Worm (Caenorhabditis elegans) whole organism, early embryonic: ENCODE results near the gene Y69H2.15.

Source experiments
- B0310.2 ChIP-seq: sonication (generic microtip); optimal IDR thresholded peaks from 2 replicates; lab custom pipeline; 2016; ENCODE audit warnings: mild to moderate bottlenecking, missing genetic modification characterization, missing compliant biosample characterization
- F13C5.2 ChIP-seq: sonication (generic microtip); optimal IDR thresholded peaks from 2 replicates; lab custom pipeline; 2017; ENCODE audit warnings: mild to moderate bottlenecking, missing genetic modification characterization, inconsistent platforms, missing compliant biosample characterization
- aly-1 ChIP-seq: sonication (generic microtip); optimal IDR thresholded peaks from 2 replicates; lab custom pipeline; 2016; ENCODE audit warnings: missing genetic modification characterization, missing compliant biosample characterization
- ama-1 ChIP-seq: fragments of 150-350 bp; optimal IDR thresholded peaks from 2 replicates; lab custom pipeline; 2014
- ceh-13 ChIP-seq: fragments of 200-800 bp; sonication (Bioruptor generic); optimal IDR thresholded peaks from 2 replicates; lab custom pipeline; 2018; ENCODE audit warnings: mild to moderate bottlenecking, missing genetic modification characterization, missing compliant biosample characterization
- ceh-36 ChIP-seq: sonication (generic microtip); optimal IDR thresholded peaks from 2 replicates; lab custom pipeline; 2016; ENCODE audit warnings: missing genetic modification characterization, inconsistent platforms, missing compliant biosample characterization
- ets-7 ChIP-seq: sonication (generic microtip); optimal IDR thresholded peaks from 2 replicates; lab custom pipeline; 2016; ENCODE audit warnings: missing genotype, missing genetic modification characterization, missing compliant biosample characterization
- flt-1 ChIP-seq: fragments of 200-800 bp; sonication (Bioruptor generic); IDR thresholded peaks from 2 replicates; pipeline ENCODE4 v1.3.6; 2022; ENCODE audit warnings: missing genetic modification characterization, missing compliant biosample characterization
- hmbx-1 ChIP-seq: sonication (generic microtip); optimal IDR thresholded peaks from 2 replicates; lab custom pipeline; 2016; ENCODE audit warnings: mild to moderate bottlenecking, missing genetic modification characterization, missing compliant biosample characterization
- hmg-4 ChIP-seq: fragments of 200-800 bp; sonication (Bioruptor generic); optimal IDR thresholded peaks from 2 replicates; lab custom pipeline; 2018; ENCODE audit warnings: mild to moderate bottlenecking, missing genetic modification characterization, missing compliant biosample characterization
- hnd-1 ChIP-seq: sonication (generic microtip); optimal IDR thresholded peaks from 2 replicates; lab custom pipeline; 2016; ENCODE audit warnings: missing genetic modification characterization, missing compliant biosample characterization
- pes-1 ChIP-seq: fragments of 200-800 bp; sonication (Bioruptor generic); IDR thresholded peaks from 2 replicates; pipeline ENCODE4 v1.3.6; 2022; ENCODE audit warnings: missing genetic modification reagents, missing genetic modification characterization, missing compliant biosample characterization
- scrt-1 ChIP-seq: fragments of 200-800 bp; sonication (Bioruptor generic); IDR thresholded peaks from 2 replicates; pipeline ENCODE4 v1.3.6; 2022; ENCODE audit warnings: missing genetic modification characterization, missing compliant biosample characterization
- sea-1 ChIP-seq: fragments of 200-800 bp; sonication (Bioruptor generic); conservative IDR thresholded peaks from 2 replicates; pipeline ENCODE4 v1.3.6; 2022; ENCODE audit warnings: missing genetic modification characterization, missing compliant biosample characterization
- tbx-11 ChIP-seq: fragments of 200-800 bp; sonication (Bioruptor generic); IDR thresholded peaks from 2 replicates; pipeline ENCODE4 v1.3.6; 2022; ENCODE audit warnings: missing genetic modification characterization, missing compliant biosample characterization
- tbx-37 ChIP-seq: fragments of 200-800 bp; sonication (Bioruptor generic); conservative IDR thresholded peaks from 2 replicates; pipeline ENCODE4 v1.3.6; 2022; ENCODE audit warnings: missing genetic modification reagents, missing genetic modification characterization, missing compliant biosample characterization
- tra-4 ChIP-seq: sonication (generic microtip); optimal IDR thresholded peaks from 2 replicates; lab custom pipeline; 2017; ENCODE audit warnings: missing genetic modification characterization, missing compliant biosample characterization

The Y69H2.15 gene

ce11 chrV:18636248-18636647 lies 9.6 kb upstream of the Y69H2.15 start, which contains the start of gene egas-3:
Gene egas-3, minus strand, starts transcription at chrV:18636348.
- TF ChIP-seq ets-7 (tag; lab: Kevin White, UChicago) (no peak), tbx-37 (GFP tag; lab: Robert Waterston, UW) (no peak), hmbx-1 (tag; lab: Kevin White, UChicago) (no peak), pes-1 (GFP tag; lab: Robert Waterston, UW) (no peak), ceh-13 (GFP tag; lab: Kevin White, UChicago) (no peak), hmg-4 (GFP tag; lab: Kevin White, UChicago) (no peak), tbx-11 (GFP tag; lab: Robert Waterston, UW) (no peak), tra-4 (tag; lab: Kevin White, UChicago) (no peak), scrt-1 (GFP tag; lab: Robert Waterston, UW) (no peak), aly-1 (no peak), hnd-1 (no peak), ama-1 (lab: Kevin White, UChicago) (no peak), B0310.2 (tag; lab: Kevin White, UChicago) (no peak), sea-1 (GFP tag; lab: Robert Waterston, UW) (no peak), flt-1 (no peak), F13C5.2 (tag; lab: Kevin White, UChicago) (no peak), ceh-36 (tag; lab: Kevin White, UChicago) (no peak)

ce11 chrV:18631966-18632531 lies 5.4 kb upstream of the Y69H2.15 start:
- TF ChIP-seq aly-1 (no peak), tbx-37 (GFP tag; lab: Robert Waterston, UW) (no peak), F13C5.2 (tag; lab: Kevin White, UChicago) (no peak), hnd-1 (no peak), B0310.2 (tag; lab: Kevin White, UChicago) (no peak), hmbx-1 (tag; lab: Kevin White, UChicago) (no peak), flt-1 (no peak)

- TF ChIP-seq ceh-36 (tag; lab: Kevin White, UChicago): no peak
- TF ChIP-seq F13C5.2 (tag; lab: Kevin White, UChicago): no peak
- TF ChIP-seq flt-1: no peak
- TF ChIP-seq ceh-13 (GFP tag; lab: Kevin White, UChicago): no peak
- TF ChIP-seq scrt-1 (GFP tag; lab: Robert Waterston, UW): no peak
- no peak for TF ChIP-seq ama-1 (lab: Kevin White, UChicago)
- no peak for TF ChIP-seq B0310.2 (tag; lab: Kevin White, UChicago)
- TF ChIP-seq aly-1: no peak
- TF ChIP-seq tbx-37 (GFP tag; lab: Robert Waterston, UW): no peak
- no peak for TF ChIP-seq tra-4 (tag; lab: Kevin White, UChicago)
- no peak for TF ChIP-seq hnd-1
- no peak for TF ChIP-seq tbx-11 (GFP tag; lab: Robert Waterston, UW)
- no peak for TF ChIP-seq hmg-4 (GFP tag; lab: Kevin White, UChicago)
- no peak for TF ChIP-seq ets-7 (tag; lab: Kevin White, UChicago)
These were observed 2.2 kb upstream of the Y69H2.15 start for ce11 chrV:18628907-18629306.

ce11 chrV:18627445-18627844 lies 781 bp upstream of the Y69H2.15 start:
- TF ChIP-seq aly-1 (no peak), scrt-1 (GFP tag; lab: Robert Waterston, UW) (no peak), flt-1 (no peak), hnd-1 (no peak), tbx-37 (GFP tag; lab: Robert Waterston, UW) (no peak), pes-1 (GFP tag; lab: Robert Waterston, UW) (no peak), B0310.2 (tag; lab: Kevin White, UChicago) (no peak), tbx-11 (GFP tag; lab: Robert Waterston, UW) (no peak), sea-1 (GFP tag; lab: Robert Waterston, UW) (no peak), ets-7 (tag; lab: Kevin White, UChicago) (no peak)

- TF ChIP-seq sea-1 (GFP tag; lab: Robert Waterston, UW) (no peak), aly-1 (no peak), pes-1 (GFP tag; lab: Robert Waterston, UW) (no peak), ets-7 (tag; lab: Kevin White, UChicago) (no peak), B0310.2 (tag; lab: Kevin White, UChicago) (no peak), ama-1 (lab: Kevin White, UChicago) (no peak), flt-1 (no peak), tbx-37 (GFP tag; lab: Robert Waterston, UW) (no peak), ceh-36 (tag; lab: Kevin White, UChicago) (no peak), tbx-11 (GFP tag; lab: Robert Waterston, UW) (no peak), ceh-13 (GFP tag; lab: Kevin White, UChicago) (no peak), scrt-1 (GFP tag; lab: Robert Waterston, UW) (no peak)
These were observed 4.2 kb downstream of the Y69H2.15 start, which contains the start of gene Y69H2.1 for ce11 chrV:18622462-18622861. Gene Y69H2.1, minus strand, starts transcription at chrV:18622562.

ce11 chrV:18616287-18616686 lies 10.4 kb downstream of the Y69H2.15 start, which contains the start of gene nhr-70:
Gene nhr-70, plus strand, starts transcription at chrV:18616587.
- no peak for TF ChIP-seq tbx-11 (GFP tag; lab: Robert Waterston, UW)
- TF ChIP-seq ets-7 (tag; lab: Kevin White, UChicago): no peak
- no peak for TF ChIP-seq F13C5.2 (tag; lab: Kevin White, UChicago)
- TF ChIP-seq ceh-36 (tag; lab: Kevin White, UChicago): no peak
- TF ChIP-seq sea-1 (GFP tag; lab: Robert Waterston, UW): no peak
- TF ChIP-seq hmg-4 (GFP tag; lab: Kevin White, UChicago): no peak
- TF ChIP-seq tbx-37 (GFP tag; lab: Robert Waterston, UW): no peak
- no peak for TF ChIP-seq flt-1
- no peak for TF ChIP-seq pes-1 (GFP tag; lab: Robert Waterston, UW)
- no peak for TF ChIP-seq B0310.2 (tag; lab: Kevin White, UChicago)
- no peak for TF ChIP-seq ama-1 (lab: Kevin White, UChicago)
- no peak for TF ChIP-seq hmbx-1 (tag; lab: Kevin White, UChicago)
- no peak for TF ChIP-seq tra-4 (tag; lab: Kevin White, UChicago)
- no peak for TF ChIP-seq ceh-13 (GFP tag; lab: Kevin White, UChicago)
- no peak for TF ChIP-seq scrt-1 (GFP tag; lab: Robert Waterston, UW)
- TF ChIP-seq hnd-1: no peak
- no peak for TF ChIP-seq aly-1
